Worm (Caenorhabditis elegans): ENCODE measurements around the gene F37B12.3.
A peak's percentile ranks its signal among the peaks of the same experiment; 100 is the strongest.

- TF ChIP-seq ets-7 (tag; optimal IDR thresholded peaks at IDR 0.05) (no peak), ama-1 (optimal IDR thresholded peaks at IDR 0.05) (peak; percentile 16), hmbx-1 (tag; optimal IDR thresholded peaks at IDR 0.05) (no peak), B0310.2 (tag; optimal IDR thresholded peaks at IDR 0.05) (no peak)
Observed at ce11 chrII:9041306-9041705, at the start of gene F37B12.3.

Measured in whole organism, early embryonic.